Fruit fly (Drosophila melanogaster) whole organism, pupa: ENCODE data around the gene CG33322.

Experiments used
- CG17806 ChIP-seq: fragments of 200-800 bp; sonication (Bioruptor generic); optimal IDR thresholded peaks from 2 replicates; lab custom pipeline; 2018; ENCODE audit warnings: missing biosample characterization, mild to moderate bottlenecking, missing genetic modification characterization, moderate library complexity
- CG32121 ChIP-seq: fragments of 200-800 bp; sonication (Bioruptor generic); IDR thresholded peaks from 2 replicates; pipeline ENCODE4 v1.3.6; 2022; ENCODE audit warnings: missing biosample characterization, missing genetic modification characterization
- CG34367 ChIP-seq: fragments of 200-800 bp; sonication (Bioruptor generic); optimal IDR thresholded peaks from 2 replicates; lab custom pipeline; 2018; ENCODE audit warnings: missing biosample characterization, mild to moderate bottlenecking, missing genetic modification characterization
- CG4496 ChIP-seq: fragments of 200-800 bp; sonication (Bioruptor generic); IDR thresholded peaks from 3 replicates; pipeline ENCODE4 v1.3.6; 2022; ENCODE audit warnings: missing biosample characterization, missing genetic modification characterization
- CG8159 ChIP-seq: fragments of 200-800 bp; sonication (Bioruptor generic); optimal IDR thresholded peaks from 3 replicates; lab custom pipeline; 2018; ENCODE audit warnings: missing biosample characterization, mild to moderate bottlenecking, missing genetic modification characterization, moderate library complexity
- CG8301 ChIP-seq: fragments of 200-800 bp; sonication (Bioruptor generic); optimal IDR thresholded peaks from 2 replicates; lab custom pipeline; 2018; ENCODE audit warnings: missing biosample characterization, mild to moderate bottlenecking, missing genetic modification characterization
- Ets98B ChIP-seq: fragments of 200-800 bp; sonication (Bioruptor generic); IDR thresholded peaks from 2 replicates; pipeline ENCODE4 v1.3.6; 2022; ENCODE audit warnings: missing biosample characterization, missing genetic modification characterization
- Pif1B ChIP-seq: fragments of 200-800 bp; sonication (Bioruptor generic); optimal IDR thresholded peaks from 3 replicates; lab custom pipeline; 2016; ENCODE audit warnings: missing biosample characterization, missing genetic modification characterization

DNA sequence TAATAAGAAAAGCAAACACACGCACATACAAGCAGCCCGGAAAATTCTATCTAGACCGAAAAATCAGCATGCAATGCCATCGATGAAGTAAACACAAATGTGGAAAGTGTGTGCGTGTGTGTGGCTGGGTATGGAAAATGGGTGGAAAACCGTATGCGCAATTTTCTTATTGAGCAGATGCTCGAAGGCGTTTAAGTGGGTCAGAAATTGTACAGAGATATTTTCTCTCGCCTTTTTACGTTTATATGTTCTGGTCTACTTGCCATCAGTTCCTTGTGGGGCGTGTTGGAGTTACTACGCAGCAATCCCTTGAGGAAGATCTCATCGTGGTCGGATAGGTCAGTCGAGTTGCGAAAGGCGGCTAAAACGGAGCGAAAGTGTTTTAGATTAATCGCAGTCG is 20.3 kb downstream of the CG33322 start:
- TF ChIP-seq CG4496 (GFP tag; lab: Robert Waterston, UW), result no peak
- TF ChIP-seq CG8301 (tag; lab: Kevin White, UChicago), result no peak
- no peak for TF ChIP-seq CG32121 (GFP tag; lab: Robert Waterston, UW)
- no peak for TF ChIP-seq Pif1B (GFP tag; lab: Kevin White, UChicago)
- TF ChIP-seq CG8159 (tag; lab: Kevin White, UChicago), result no peak
- TF ChIP-seq CG34367, result no peak
- no peak for TF ChIP-seq Ets98B
- no peak for TF ChIP-seq CG17806 (tag; lab: Kevin White, UChicago)
